Fruit fly (Drosophila melanogaster) whole organism, embryonic: ENCODE data around the gene Trhn.

Experiments used
- Antp ChIP-seq: fragments of 200-800 bp; sonication (Bioruptor generic); optimal IDR thresholded peaks from 3 replicates; lab custom pipeline; 2016; ENCODE audit warnings: missing biosample characterization, missing genetic modification characterization
- Awh ChIP-seq: fragments of 200-800 bp; sonication (Bioruptor generic); IDR thresholded peaks from 2 replicates; pipeline ENCODE4, ENCODE4 v1.3.6; 2022; ENCODE audit warnings: missing biosample characterization, missing genetic modification characterization
- C15 ChIP-seq: fragments of 200-800 bp; sonication (Bioruptor generic); IDR thresholded peaks from 3 replicates; pipeline ENCODE4 v1.3.6; 2022; ENCODE audit warnings: missing biosample characterization, missing genetic modification characterization
- CG10654 ChIP-seq: fragments of 200-800 bp; sonication (Bioruptor generic); optimal IDR thresholded peaks from 2 replicates; lab custom pipeline; 2016; ENCODE audit warnings: missing biosample characterization, missing genetic modification characterization
- CG11093 ChIP-seq: fragments of 200-800 bp; sonication (Bioruptor generic); IDR thresholded peaks from 3 replicates; pipeline ENCODE4 v1.3.6; 2022; ENCODE audit warnings: missing biosample characterization, missing genetic modification characterization
- CG11504 ChIP-seq: fragments of 200-800 bp; sonication (Bioruptor generic); optimal IDR thresholded peaks from 3 replicates; lab custom pipeline; 2019; ENCODE audit warnings: missing biosample characterization, mild to moderate bottlenecking, missing genetic modification characterization, moderate library complexity
- CG14014 ChIP-seq: fragments of 200-800 bp; sonication (Bioruptor generic); IDR thresholded peaks from 2 replicates; pipeline ENCODE4 v1.3.6; 2022; ENCODE audit warnings: missing biosample characterization, missing genetic modification characterization
- CG15269 ChIP-seq: fragments of 200-800 bp; sonication (Bioruptor generic); optimal IDR thresholded peaks from 2 replicates; lab custom pipeline; 2018; ENCODE audit warnings: missing biosample characterization, mild to moderate bottlenecking, missing genetic modification characterization, moderate library complexity
- CG15514 ChIP-seq: fragments of 200-800 bp; sonication (Bioruptor generic); optimal IDR thresholded peaks from 3 replicates; lab custom pipeline; 2017; ENCODE audit warnings: missing biosample characterization, missing genetic modification characterization, mild to moderate bottlenecking, moderate library complexity, missing genetic modification reagents
- CG17328 ChIP-seq: fragments of 200-800 bp; sonication (Bioruptor generic); IDR thresholded peaks from 2 replicates; pipeline ENCODE4 v1.3.6; 2022; ENCODE audit warnings: missing biosample characterization, missing genetic modification characterization
- CG17829 ChIP-seq: fragments of 200-800 bp; optimal IDR thresholded peaks from 2 replicates; lab custom pipeline; 2019; ENCODE audit warnings: missing biosample characterization, mild to moderate bottlenecking, missing genetic modification characterization, moderate library complexity
- CG18476 ChIP-seq: fragments of 200-800 bp; sonication (Bioruptor generic); optimal IDR thresholded peaks from 2 replicates; lab custom pipeline; 2016; ENCODE audit warnings: missing biosample characterization, mild to moderate bottlenecking, missing genetic modification characterization
- CG2712 ChIP-seq: fragments of 200-800 bp; optimal IDR thresholded peaks from 3 replicates; lab custom pipeline; 2019; ENCODE audit warnings: missing biosample characterization, mild to moderate bottlenecking, missing genetic modification characterization, moderate library complexity
- CG3163 ChIP-seq: fragments of 200-800 bp; sonication (Bioruptor generic); optimal IDR thresholded peaks from 3 replicates; lab custom pipeline; 2016; ENCODE audit warnings: missing biosample characterization, missing genetic modification characterization
- CG33557 ChIP-seq: fragments of 200-800 bp; sonication (Bioruptor generic); optimal IDR thresholded peaks from 2 replicates; lab custom pipeline; 2019; ENCODE audit warnings: missing biosample characterization, mild to moderate bottlenecking, missing genetic modification characterization, moderate library complexity
- CG3847 ChIP-seq: fragments of 200-800 bp; sonication (Bioruptor generic); IDR thresholded peaks from 2 replicates; pipeline ENCODE4 v1.3.6; 2022; ENCODE audit warnings: missing biosample characterization, missing genetic modification characterization
- CG4424 ChIP-seq: fragments of 200-800 bp; sonication (Bioruptor generic); optimal IDR thresholded peaks from 3 replicates; lab custom pipeline; 2016; ENCODE audit warnings: missing biosample characterization, missing genetic modification characterization
- CG4854 ChIP-seq: fragments of 200-800 bp; sonication (Bioruptor generic); optimal IDR thresholded peaks from 2 replicates; lab custom pipeline; 2016; ENCODE audit warnings: missing biosample characterization, missing genetic modification characterization, inconsistent platforms
- CG5180 ChIP-seq: fragments of 200-800 bp; sonication (Bioruptor generic); optimal IDR thresholded peaks from 3 replicates; lab custom pipeline; 2017; ENCODE audit warnings: missing biosample characterization, missing genetic modification characterization, mild to moderate bottlenecking, moderate library complexity, missing genetic modification reagents
- CG5953 ChIP-seq: fragments of 200-800 bp; sonication (Bioruptor generic); IDR thresholded peaks from 2 replicates; pipeline ENCODE4 v1.3.6; 2022; ENCODE audit warnings: missing biosample characterization, missing genetic modification characterization
- CG7745 ChIP-seq: fragments of 200-800 bp; sonication (Bioruptor generic); optimal IDR thresholded peaks from 2 replicates; lab custom pipeline; 2018; ENCODE audit warnings: missing biosample characterization, mild to moderate bottlenecking, missing genetic modification characterization, moderate library complexity
- CG8478 ChIP-seq: fragments of >200 bp; optimal IDR thresholded peaks from 2 replicates; lab custom pipeline; 2018
- CG8765 ChIP-seq: fragments of 200-800 bp; sonication (Bioruptor generic); IDR thresholded peaks from 2 replicates; pipeline ENCODE4 v1.3.6; 2022; ENCODE audit warnings: missing biosample characterization, missing genetic modification characterization
- CG9817 ChIP-seq: fragments of 200-800 bp; sonication (Bioruptor generic); optimal IDR thresholded peaks from 2 replicates; lab custom pipeline; 2018; ENCODE audit warnings: missing biosample characterization, mild to moderate bottlenecking, missing genetic modification characterization, moderate library complexity
- CG9876 ChIP-seq: fragments of 200-800 bp; sonication (Bioruptor generic); optimal IDR thresholded peaks from 2 replicates; lab custom pipeline; 2016; ENCODE audit warnings: missing biosample characterization, missing genetic modification characterization
- Deaf1 ChIP-seq: fragments of 200-800 bp; optimal IDR thresholded peaks from 3 replicates; lab custom pipeline; 2019; ENCODE audit warnings: missing biosample characterization, mild to moderate bottlenecking, missing genetic modification characterization, moderate library complexity
- Dek ChIP-seq: fragments of 200-800 bp; sonication (Bioruptor generic); optimal IDR thresholded peaks from 3 replicates; lab custom pipeline; 2019; ENCODE audit warnings: missing biosample characterization, mild to moderate bottlenecking, missing genetic modification characterization, moderate library complexity
- Dip3 ChIP-seq: fragments of 200-800 bp; sonication (Bioruptor generic); optimal IDR thresholded peaks from 3 replicates; lab custom pipeline; 2016; ENCODE audit warnings: missing biosample characterization, missing genetic modification characterization
- Dp ChIP-seq: fragments of 200-800 bp; sonication (Bioruptor generic); optimal IDR thresholded peaks from 2 replicates; lab custom pipeline; 2018; ENCODE audit warnings: missing biosample characterization, mild to moderate bottlenecking, missing genetic modification characterization, moderate library complexity
- Gsc ChIP-seq: fragments of 200-800 bp; sonication (Bioruptor generic); IDR thresholded peaks from 2 replicates; pipeline ENCODE4 v1.3.6; 2022; ENCODE audit warnings: missing biosample characterization, missing genetic modification characterization
- HLH4C ChIP-seq: fragments of 200-800 bp; sonication (Bioruptor generic); IDR thresholded peaks from 3 replicates; pipeline ENCODE4 v1.3.6; 2022; ENCODE audit warnings: missing biosample characterization, missing genetic modification characterization; ENCODE audit not compliant: partially characterized antibody
- Hmr ChIP-seq: fragments of 200-800 bp; sonication (Bioruptor generic); optimal IDR thresholded peaks from 3 replicates; lab custom pipeline; 2017; ENCODE audit warnings: mild to moderate bottlenecking, missing biosample characterization, missing genetic modification reagents, missing genetic modification characterization
- Lim3 ChIP-seq: fragments of 200-800 bp; sonication (Bioruptor generic); IDR thresholded peaks from 2 replicates; pipeline ENCODE4 v1.3.6; 2022; ENCODE audit warnings: missing biosample characterization, missing genetic modification characterization
- MESR4 ChIP-seq: fragments of 200-800 bp; sonication (Bioruptor generic); optimal IDR thresholded peaks from 2 replicates; lab custom pipeline; 2018; ENCODE audit warnings: missing biosample characterization, mild to moderate bottlenecking, missing genetic modification characterization, moderate library complexity
- Nf-YA ChIP-seq: fragments of 200-800 bp; sonication (Bioruptor generic); IDR thresholded peaks from 2 replicates; pipeline ENCODE4 v1.3.6; 2022; ENCODE audit warnings: missing biosample characterization, missing genetic modification characterization
- Pdp1 ChIP-seq, 2 experiments: fragments of 200-800 bp; sonication (Bioruptor generic); optimal IDR thresholded peaks; 3 replicates each; lab custom pipeline; 2016; ENCODE audit warnings: missing biosample characterization in 2 of 2, missing genetic modification characterization in 2 of 2, mild to moderate bottlenecking in 1 of 2, moderate library complexity in 1 of 2
- Scr ChIP-seq: fragments of 200-800 bp; sonication (Bioruptor generic); IDR thresholded peaks from 2 replicates; pipeline ENCODE4 v1.3.6; 2022; ENCODE audit warnings: missing biosample characterization, missing genetic modification characterization; ENCODE audit not compliant: partially characterized antibody
- Side ChIP-seq: fragments of 200-800 bp; sonication (Bioruptor generic); optimal IDR thresholded peaks from 2 replicates; lab custom pipeline; 2016; ENCODE audit warnings: missing biosample characterization, missing genetic modification characterization
- Stat92E ChIP-seq, 3 experiments: fragments of >200 bp in 2 of 3; fragments of 200-800 bp in 1 of 3; sonication (Bioruptor generic) in 1 of 3; optimal IDR thresholded peaks; 2 replicates each; lab custom pipeline; 2017 to 2019; ENCODE audit warnings: missing biosample characterization in 3 of 3, missing genetic modification characterization in 3 of 3, mild to moderate bottlenecking in 1 of 3, moderate library complexity in 1 of 3
- Taf1 ChIP-seq: fragments of 200-800 bp; sonication (Bioruptor generic); IDR thresholded peaks from 2 replicates; pipeline ENCODE4 v1.3.6; 2022; ENCODE audit warnings: missing biosample characterization, missing genetic modification characterization
- az2 ChIP-seq: fragments of 200-800 bp; sonication (Bioruptor generic); optimal IDR thresholded peaks from 3 replicates; lab custom pipeline; 2016; ENCODE audit warnings: missing biosample characterization, missing genetic modification characterization
- bbx ChIP-seq: fragments of 200-800 bp; sonication (Bioruptor generic); IDR thresholded peaks from 2 replicates; pipeline ENCODE4 v1.3.6; 2022; ENCODE audit warnings: missing biosample characterization, missing genetic modification characterization; ENCODE audit not compliant: partially characterized antibody
- danr ChIP-seq: fragments of 200-800 bp; sonication (Bioruptor generic); IDR thresholded peaks from 2 replicates; pipeline ENCODE4 v1.3.6; 2022; ENCODE audit warnings: missing biosample characterization, missing genetic modification characterization
- ftz-f1 ChIP-seq: fragments of 200-800 bp; sonication (Bioruptor generic); optimal IDR thresholded peaks from 2 replicates; lab custom pipeline; 2016; ENCODE audit warnings: missing biosample characterization, missing genetic modification characterization
- kay ChIP-seq: fragments of 200-800 bp; sonication (Bioruptor generic); optimal IDR thresholded peaks from 2 replicates; lab custom pipeline; 2016; ENCODE audit warnings: missing biosample characterization, missing genetic modification characterization
- lab ChIP-seq: fragments of 200-800 bp; sonication (Bioruptor generic); optimal IDR thresholded peaks from 3 replicates; lab custom pipeline; 2017; ENCODE audit warnings: missing biosample characterization, missing genetic modification characterization, mild to moderate bottlenecking, moderate library complexity, missing genetic modification reagents
- lbe ChIP-seq: fragments of 200-800 bp; sonication (Bioruptor generic); optimal IDR thresholded peaks from 2 replicates; lab custom pipeline; 2016; ENCODE audit warnings: missing biosample characterization, mild to moderate bottlenecking, missing genetic modification characterization
- maf-S ChIP-seq: fragments of 200-800 bp; sonication (Bioruptor generic); optimal IDR thresholded peaks from 2 replicates; lab custom pipeline; 2016; ENCODE audit warnings: missing biosample characterization, missing genetic modification characterization
- slp2 ChIP-seq: fragments of 200-800 bp; sonication (Bioruptor generic); optimal IDR thresholded peaks from 2 replicates; lab custom pipeline; 2016; ENCODE audit warnings: missing biosample characterization, missing genetic modification characterization
- wek ChIP-seq: fragments of 200-800 bp; sonication (Bioruptor generic); optimal IDR thresholded peaks from 3 replicates; lab custom pipeline; 2018; ENCODE audit warnings: missing biosample characterization, mild to moderate bottlenecking, missing genetic modification characterization, moderate library complexity
- zfh1 ChIP-seq: fragments of 200-800 bp; sonication (Bioruptor generic); IDR thresholded peaks from 3 replicates; pipeline ENCODE4 v1.3.6; 2022; ENCODE audit warnings: missing biosample characterization, missing genetic modification characterization

Trhn gene

DNA sequence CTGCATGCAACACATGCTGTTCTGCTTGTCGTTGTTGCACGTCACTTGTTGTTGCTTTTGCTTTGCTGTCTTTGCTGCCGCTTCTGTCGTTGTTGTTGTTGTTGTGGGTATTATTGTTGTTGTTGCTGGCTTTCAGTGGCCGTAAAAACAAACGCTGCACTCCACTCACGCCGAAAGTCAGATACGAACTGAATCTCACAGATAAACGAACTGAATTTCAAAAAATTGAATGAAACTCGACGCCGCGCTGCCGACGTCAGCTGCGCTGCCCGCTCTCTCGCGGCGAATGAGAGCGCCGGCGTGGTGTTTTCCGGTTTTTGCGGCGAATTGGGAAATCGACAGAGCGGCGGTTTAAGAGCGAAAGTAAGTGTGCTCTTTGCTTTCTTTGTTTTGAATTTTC is 15.9 kb downstream of the Trhn start, which contains the start of gene bab2 (continued):
- TF ChIP-seq Antp (GFP tag; lab: Kevin White, UChicago) (no peak), CG2712 (tag; lab: Kevin White, UChicago) (peak; percentile 36), Hmr (GFP tag; lab: Kevin White, UChicago) (no peak), slp2 (GFP tag; lab: Kevin White, UChicago) (no peak), CG9876 (GFP tag; lab: Kevin White, UChicago) (no peak), Deaf1 (peak; percentile 93), HLH4C (peak; percentile 6; the same call in 1 of the 3 replicates), Stat92E (GFP tag; optimal IDR thresholded peaks at IDR 0.05; lab: Kevin White, UChicago) (peak in 1 of 3 experiments; percentile 76), Dp (no peak), C15 (GFP tag; lab: Robert Waterston, UW) (no peak), Dip3 (GFP tag; lab: Kevin White, UChicago) (no peak), bbx (GFP tag; lab: Robert Waterston, UW) (peak; percentile 77), Scr (GFP tag; lab: Robert Waterston, UW) (peak; percentile 36), danr (GFP tag; lab: Robert Waterston, UW) (no peak), Awh (GFP tag; lab: Robert Waterston, UW) (peak; percentile 6; the same call in 1 of the 2 replicates), wek (GFP tag; lab: Kevin White, UChicago) (peak; percentile 38), CG5180 (GFP tag; lab: Kevin White, UChicago) (peak; percentile 54), CG17328 (peak; percentile 31; the same call in 1 of the 2 replicates), CG17829 (tag; lab: Kevin White, UChicago) (peak; percentile 54), CG5953 (GFP tag; lab: Robert Waterston, UW) (no peak), CG9817 (tag; lab: Kevin White, UChicago) (no peak), Gsc (no peak), CG3847 (GFP tag; lab: Robert Waterston, UW) (no peak), Taf1 (GFP tag; lab: Robert Waterston, UW) (no peak), CG15514 (no peak), maf-S (GFP tag; lab: Kevin White, UChicago) (no peak), lbe (GFP tag; lab: Kevin White, UChicago) (no peak), CG15269 (tag; lab: Kevin White, UChicago) (no peak), CG8765 (GFP tag; lab: Robert Waterston, UW) (no peak), MESR4 (GFP tag; lab: Kevin White, UChicago) (no peak), CG18476 (no peak), CG11093 (no peak), CG33557 (peak; percentile 47), CG8478 (lab: Kevin White, UChicago) (no peak), CG10654 (GFP tag; lab: Kevin White, UChicago) (no peak), kay (GFP tag; lab: Kevin White, UChicago) (no peak), lab (GFP tag; lab: Kevin White, UChicago) (peak; percentile 2), zfh1 (0 out of 3 replicates have a peak, but pooled peaks have one; percentile 19), ftz-f1 (no peak), CG11504 (tag; lab: Kevin White, UChicago) (peak; percentile 36), CG4424 (GFP tag; lab: Kevin White, UChicago) (no peak), CG4854 (GFP tag; lab: Kevin White, UChicago) (no peak), CG14014 (GFP tag; lab: Robert Waterston, UW) (peak; percentile 27; the same call in 1 of the 2 replicates), Side (GFP tag; lab: Kevin White, UChicago) (peak; percentile 2), az2 (GFP tag; lab: Kevin White, UChicago) (no peak), CG7745 (tag; lab: Kevin White, UChicago) (peak; percentile 15), Dek (tag; lab: Kevin White, UChicago) (no peak), Lim3 (no peak), CG3163 (GFP tag; lab: Kevin White, UChicago) (peak; percentile 95), Nf-YA (GFP tag; lab: Robert Waterston, UW) (no peak), Pdp1 (GFP tag; optimal IDR thresholded peaks at IDR 0.05; lab: Kevin White, UChicago) (peak in 1 of 2 experiments; percentile 20)
